Worm (Caenorhabditis elegans): Measurements from ENCODE around the gene W08A12.3.

ce11 chrV:3685790-3686208 lies 3.1 kb downstream of the W08A12.3 start, which contains the start of gene W08A12.2:
- TF ChIP-seq saeg-2 (GFP tag; IDR thresholded peaks at IDR 0.05) = no peak
- TF ChIP-seq nhr-28 (tag; optimal IDR thresholded peaks at IDR 0.05) = no peak
- TF ChIP-seq fos-1 (tag; optimal IDR thresholded peaks at IDR 0.05) = no peak
- no peak for TF ChIP-seq ceh-20 (GFP tag; IDR thresholded peaks at IDR 0.05)
- TF ChIP-seq snpc-4 (tag; optimal IDR thresholded peaks at IDR 0.05) = no peak
- TF ChIP-seq zip-2 (tag; optimal IDR thresholded peaks at IDR 0.05) = no peak
- TF ChIP-seq hif-1 (tag; optimal IDR thresholded peaks at IDR 0.05) = peak in 1 of 2 experiments; percentile 15
- TF ChIP-seq dmd-8 (GFP tag; IDR thresholded peaks at IDR 0.05) = peak; percentile 76; the same call in 1 of the 2 replicates
- TF ChIP-seq ZK337.2 (GFP tag; IDR thresholded peaks at IDR 0.05) = no peak
- TF ChIP-seq lin-39 (tag; optimal IDR thresholded peaks at IDR 0.05) = no peak
